Fruit fly (Drosophila melanogaster) whole organism, adult: ENCODE measurements around the gene blot.

Source experiments
- CG11617 ChIP-seq: fragments of 200-800 bp; sonication (Bioruptor generic); optimal IDR thresholded peaks from 2 replicates; lab custom pipeline; 2017; ENCODE audit warnings: mild to moderate bottlenecking, missing biosample characterization, missing genetic modification reagents, missing genetic modification characterization
- CG12768 ChIP-seq: fragments of 200-800 bp; sonication (Bioruptor generic); optimal IDR thresholded peaks from 2 replicates; lab custom pipeline; 2017; ENCODE audit warnings: missing biosample characterization, missing genetic modification characterization, mild to moderate bottlenecking, moderate library complexity, missing genetic modification reagents
- CG14711 ChIP-seq: fragments of 200-800 bp; sonication (Bioruptor generic); optimal IDR thresholded peaks from 2 replicates; lab custom pipeline; 2018; ENCODE audit warnings: missing biosample characterization, mild to moderate bottlenecking, missing genetic modification characterization, moderate library complexity
- CG1620 ChIP-seq: fragments of 200-800 bp; sonication (Bioruptor generic); optimal IDR thresholded peaks from 2 replicates; lab custom pipeline; 2016; ENCODE audit warnings: missing biosample characterization, missing genetic modification characterization
- CG33017 ChIP-seq: fragments of 200-800 bp; sonication (Bioruptor generic); optimal IDR thresholded peaks from 2 replicates; lab custom pipeline; 2018; ENCODE audit warnings: missing biosample characterization, mild to moderate bottlenecking, missing genetic modification characterization, moderate library complexity
- CG5204 ChIP-seq: fragments of 200-800 bp; sonication (Bioruptor generic); optimal IDR thresholded peaks from 2 replicates; lab custom pipeline; 2016; ENCODE audit warnings: missing biosample characterization, missing genetic modification characterization
- CG7045 ChIP-seq: fragments of 200-800 bp; sonication (Bioruptor generic); optimal IDR thresholded peaks from 2 replicates; lab custom pipeline; 2017; ENCODE audit warnings: missing biosample characterization, mild to moderate bottlenecking, missing genetic modification characterization
- CG7101 ChIP-seq: fragments of 200-800 bp; sonication (Bioruptor generic); optimal IDR thresholded peaks from 2 replicates; lab custom pipeline; 2018; ENCODE audit warnings: missing biosample characterization, mild to moderate bottlenecking, missing genetic modification characterization, moderate library complexity
- Clk ChIP-seq: fragments of 200-800 bp; sonication (Bioruptor generic); optimal IDR thresholded peaks from 2 replicates; lab custom pipeline; 2017; ENCODE audit warnings: missing biosample characterization, missing genetic modification characterization
- Crg-1 ChIP-seq: fragments of 200-800 bp; sonication (Bioruptor generic); optimal IDR thresholded peaks from 2 replicates; lab custom pipeline; 2016; ENCODE audit warnings: missing biosample characterization, missing genetic modification characterization
- Hr96 ChIP-seq: fragments of 200-800 bp; sonication (Bioruptor generic); optimal IDR thresholded peaks from 2 replicates; lab custom pipeline; 2016; ENCODE audit warnings: missing biosample characterization, missing genetic modification characterization
- Mnt ChIP-seq: fragments of 200-800 bp; sonication (Bioruptor generic); optimal IDR thresholded peaks from 2 replicates; lab custom pipeline; 2016; ENCODE audit warnings: missing biosample characterization, mild to moderate bottlenecking, missing genetic modification characterization
- bab1 ChIP-seq: fragments of 200-800 bp; sonication (Bioruptor generic); optimal IDR thresholded peaks from 3 replicates; lab custom pipeline; 2019; ENCODE audit warnings: missing biosample characterization, mild to moderate bottlenecking, missing genetic modification characterization, moderate library complexity
- cic ChIP-seq: fragments of 200-800 bp; sonication (Bioruptor generic); optimal IDR thresholded peaks from 2 replicates; lab custom pipeline; 2017; ENCODE audit warnings: missing biosample characterization, mild to moderate bottlenecking, missing genetic modification characterization, moderate library complexity
- cnc ChIP-seq, 2 experiments: fragments of >200 bp; optimal IDR thresholded peaks; 2 replicates each; lab custom pipeline; 2017
- kay ChIP-seq: fragments of 200-800 bp; sonication (Bioruptor generic); peaks from one replicate; lab custom pipeline; 2016; ENCODE audit warnings: missing biosample characterization, missing genetic modification characterization, borderline replicate concordance
- ovo ChIP-seq: fragments of 200-800 bp; sonication (Bioruptor generic); optimal IDR thresholded peaks from 2 replicates; lab custom pipeline; 2016; ENCODE audit warnings: missing biosample characterization, missing genetic modification characterization
- pad ChIP-seq: fragments of 200-800 bp; sonication (Bioruptor generic); optimal IDR thresholded peaks from 3 replicates; lab custom pipeline; 2017; ENCODE audit warnings: missing biosample characterization, missing genetic modification characterization, mild to moderate bottlenecking, moderate library complexity, missing genetic modification reagents
- tj ChIP-seq: fragments of 200-800 bp; sonication (Bioruptor generic); optimal IDR thresholded peaks from 3 replicates; lab custom pipeline; 2017; ENCODE audit warnings: missing biosample characterization, mild to moderate bottlenecking, missing genetic modification characterization, moderate library complexity
- toe ChIP-seq: fragments of 200-800 bp; sonication (Bioruptor generic); optimal IDR thresholded peaks from 2 replicates; lab custom pipeline; 2016; ENCODE audit warnings: missing biosample characterization, missing genetic modification characterization

The blot gene

DNA sequence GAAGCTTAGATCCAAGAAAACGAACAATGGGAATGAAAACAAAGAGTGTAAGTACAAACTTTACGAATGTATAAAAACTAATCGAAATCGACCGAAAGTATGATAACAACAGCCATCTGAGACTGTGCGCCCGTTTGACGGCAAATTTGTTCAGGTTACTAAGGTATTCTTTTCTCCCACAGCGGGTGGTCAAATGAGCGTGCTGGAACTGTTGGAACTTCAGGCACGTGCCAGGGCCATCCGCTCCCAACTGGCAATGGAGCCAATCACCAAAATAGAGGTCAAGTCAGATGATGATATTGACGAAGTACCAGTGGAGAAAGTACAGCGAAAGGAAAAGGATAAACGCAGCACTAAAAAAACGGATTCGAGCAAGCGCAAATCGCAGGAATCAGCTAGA, 15.0 kb upstream of the blot start, which contains the start of gene CG12229:
Gene CG12229, minus strand, starts transcription at position 101 of the 400 bp plus-strand sequence.
- TF ChIP-seq cnc (optimal IDR thresholded peaks at IDR 0.05; lab: Kevin White, UChicago) (no peak), CG33017 (tag; lab: Kevin White, UChicago) (no peak), Clk (GFP tag; lab: Kevin White, UChicago) (no peak), kay (GFP tag; lab: Kevin White, UChicago) (no peak), CG12768 (GFP tag; lab: Kevin White, UChicago) (no peak), CG14711 (tag; lab: Kevin White, UChicago) (no peak), ovo (GFP tag; lab: Kevin White, UChicago) (no peak), toe (no peak)

DNA sequence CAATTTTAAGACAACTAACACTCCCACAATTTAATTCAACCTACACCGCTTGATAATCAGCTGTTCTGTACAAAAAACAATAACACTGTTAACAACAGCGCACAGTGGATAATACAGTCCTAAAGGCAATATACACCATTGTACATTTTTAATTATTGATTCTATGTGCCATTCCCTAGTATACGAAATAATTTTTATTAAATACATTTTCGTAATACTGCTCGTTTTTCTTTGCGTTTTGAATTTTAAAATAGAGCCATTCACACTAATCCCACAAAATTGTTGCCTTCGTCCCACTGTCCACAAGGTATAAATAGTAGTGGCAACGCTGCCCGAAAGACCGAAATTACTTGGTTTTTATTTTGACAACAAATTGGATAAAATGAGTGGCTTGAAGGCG, 12.2 kb upstream of the blot start, which contains the start of the genes Coq4 and CG32176:
Gene Coq4, minus strand, starts transcription at position 67 of the 400 bp plus-strand sequence.
Gene CG32176, plus strand, starts transcription at position 314 of the 400 bp plus-strand sequence.
- TF ChIP-seq CG5204 (GFP tag; lab: Kevin White, UChicago) (peak; percentile 98), cnc (optimal IDR thresholded peaks at IDR 0.05; lab: Kevin White, UChicago) (no peak), CG7101 (tag; lab: Kevin White, UChicago) (peak; percentile 96), bab1 (GFP tag; lab: Kevin White, UChicago) (peak; percentile 97), CG7045 (GFP tag; lab: Kevin White, UChicago) (peak; percentile 96), Clk (GFP tag; lab: Kevin White, UChicago) (peak; percentile 90), kay (GFP tag; lab: Kevin White, UChicago) (peak; percentile 98), cic (GFP tag; lab: Kevin White, UChicago) (peak; percentile 17), tj (GFP tag; lab: Kevin White, UChicago) (peak; percentile 82), CG33017 (tag; lab: Kevin White, UChicago) (peak; percentile 93), CG12768 (GFP tag; lab: Kevin White, UChicago) (peak; percentile 93), toe (peak; percentile 98), pad (peak; percentile 81), CG11617 (GFP tag; lab: Kevin White, UChicago) (peak; percentile 94), Hr96 (GFP tag; lab: Kevin White, UChicago) (peak; percentile 96), Mnt (GFP tag; lab: Kevin White, UChicago) (peak; percentile 90), CG1620 (GFP tag; lab: Kevin White, UChicago) (peak; percentile 98), Crg-1 (GFP tag; lab: Kevin White, UChicago) (peak; percentile 96), CG14711 (tag; lab: Kevin White, UChicago) (peak; percentile 88), ovo (GFP tag; lab: Kevin White, UChicago) (peak; percentile 90)

DNA sequence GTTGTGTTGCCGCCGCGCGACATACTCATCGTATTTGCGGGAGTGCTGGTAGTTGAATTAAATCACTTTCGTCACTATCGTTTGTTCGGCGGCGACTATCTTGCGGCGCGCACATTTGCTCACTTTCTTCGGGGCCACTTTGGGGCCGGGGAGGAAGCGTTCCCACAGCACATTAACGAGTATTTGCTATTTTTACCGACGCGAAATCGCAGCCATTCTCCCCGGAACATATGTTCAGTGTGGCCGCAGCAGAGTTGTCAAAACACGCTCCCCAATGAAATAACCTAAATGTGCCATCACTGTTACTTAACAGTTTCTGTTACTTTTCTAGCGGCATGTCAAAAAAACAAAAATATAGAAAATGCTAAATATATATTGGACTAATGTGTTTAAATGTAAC, 11.6 kb upstream of the blot start, which contains the start of gene frc:
Gene frc, minus strand, starts transcription at position 244 of the 400 bp plus-strand sequence.
- TF ChIP-seq CG1620 (GFP tag; lab: Kevin White, UChicago) (peak; percentile 24), CG7101 (tag; lab: Kevin White, UChicago) (no peak), pad (no peak), CG14711 (tag; lab: Kevin White, UChicago) (peak; percentile 4), cnc (optimal IDR thresholded peaks at IDR 0.05; lab: Kevin White, UChicago) (no peak), Mnt (GFP tag; lab: Kevin White, UChicago) (peak; percentile 47)

DNA sequence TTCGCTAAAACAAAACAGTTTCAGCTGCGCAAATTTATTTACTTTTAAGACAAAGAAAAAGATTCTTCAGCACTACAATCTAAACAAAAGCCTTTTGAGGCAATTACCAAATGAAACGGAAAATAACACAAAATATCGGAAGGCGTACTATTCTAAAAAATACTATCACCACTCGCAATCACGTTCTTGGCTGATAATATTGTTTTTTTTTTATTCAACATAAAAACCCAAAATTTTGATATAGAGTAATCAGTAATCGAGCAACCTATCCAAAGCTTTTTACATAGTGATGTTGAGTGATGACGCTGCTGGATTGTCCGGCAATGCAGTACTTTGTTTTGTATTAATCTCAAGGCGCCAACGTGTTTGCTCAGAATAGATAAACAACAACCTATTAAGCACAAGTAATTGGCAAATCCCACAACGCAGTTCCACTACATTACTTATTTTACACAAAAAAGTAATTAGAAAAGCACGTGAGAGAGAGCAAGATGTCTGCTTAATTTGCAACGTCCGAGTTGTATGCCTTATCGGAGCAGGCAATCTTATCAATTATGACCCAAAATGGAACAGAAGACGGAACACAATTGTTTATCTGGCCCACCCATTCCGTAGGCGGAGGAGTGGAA, 9.8 kb upstream of the blot start:
- TF ChIP-seq Crg-1 (GFP tag; lab: Kevin White, UChicago) (no peak), tj (GFP tag; lab: Kevin White, UChicago) (peak; percentile 13), CG11617 (GFP tag; lab: Kevin White, UChicago) (peak; percentile 17), CG1620 (GFP tag; lab: Kevin White, UChicago) (no peak), bab1 (GFP tag; lab: Kevin White, UChicago) (no peak), kay (GFP tag; lab: Kevin White, UChicago) (no peak), Clk (GFP tag; lab: Kevin White, UChicago) (peak; percentile 15), Hr96 (GFP tag; lab: Kevin White, UChicago) (no peak), CG14711 (tag; lab: Kevin White, UChicago) (peak; percentile 24), Mnt (GFP tag; lab: Kevin White, UChicago) (peak; percentile 66), toe (no peak), cnc (optimal IDR thresholded peaks at IDR 0.05; lab: Kevin White, UChicago) (peak in 1 of 2 experiments; percentile 26), CG5204 (GFP tag; lab: Kevin White, UChicago) (no peak), CG12768 (GFP tag; lab: Kevin White, UChicago) (peak; percentile 9), ovo (GFP tag; lab: Kevin White, UChicago) (no peak), CG33017 (tag; lab: Kevin White, UChicago) (peak; percentile 52), CG7101 (tag; lab: Kevin White, UChicago) (peak; percentile 51), pad (peak; percentile 22), CG7045 (GFP tag; lab: Kevin White, UChicago) (peak; percentile 40), cic (GFP tag; lab: Kevin White, UChicago) (peak; percentile 84)

DNA sequence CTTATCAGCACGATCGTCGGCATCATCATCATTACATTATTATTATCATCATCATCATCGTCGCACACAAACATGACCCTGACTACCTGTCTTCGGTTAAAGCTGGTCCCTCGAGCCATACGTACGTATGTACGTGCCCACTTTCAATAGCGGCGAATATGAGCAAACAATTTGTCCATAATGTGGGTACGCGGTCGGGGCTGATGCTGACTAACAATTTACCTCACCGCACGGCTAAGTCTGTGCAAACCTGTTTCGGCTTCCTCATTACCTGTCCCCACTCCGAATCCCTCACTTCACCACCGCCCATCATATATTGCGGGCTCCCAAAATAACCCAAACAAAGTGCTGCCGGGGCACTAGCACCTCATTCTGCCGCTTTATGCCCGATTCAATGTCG, 9.1 kb upstream of the blot start:
- TF ChIP-seq kay (GFP tag; lab: Kevin White, UChicago) (no peak), cic (GFP tag; lab: Kevin White, UChicago) (no peak)

DNA sequence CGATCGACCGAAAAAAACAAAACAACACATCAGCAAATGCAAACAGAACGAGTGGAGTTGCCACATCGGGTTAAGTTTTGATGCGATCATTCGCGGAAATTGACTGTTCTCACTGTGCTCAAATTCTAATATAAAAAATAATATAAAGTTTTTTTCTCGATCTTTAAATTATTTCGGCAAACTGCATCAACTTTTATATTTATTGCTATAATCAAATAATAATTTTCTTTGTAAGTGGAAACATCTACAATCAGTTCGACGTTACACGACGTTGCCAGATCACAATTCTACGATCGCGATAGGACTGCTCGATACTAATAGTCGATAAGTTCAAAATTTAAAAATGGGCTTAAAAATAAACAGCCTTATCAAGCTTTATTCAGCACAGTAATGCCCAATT, 7.5 kb upstream of the blot start, which contains the start of gene Gorab:
Gene Gorab, minus strand, starts transcription at position 58 of the 400 bp plus-strand sequence.
- TF ChIP-seq kay (GFP tag; lab: Kevin White, UChicago) (no peak), bab1 (GFP tag; lab: Kevin White, UChicago) (peak; percentile 88), toe (peak; percentile 76), CG14711 (tag; lab: Kevin White, UChicago) (peak; percentile 82), cic (GFP tag; lab: Kevin White, UChicago) (no peak), CG33017 (tag; lab: Kevin White, UChicago) (peak; percentile 59), ovo (GFP tag; lab: Kevin White, UChicago) (peak; percentile 43), tj (GFP tag; lab: Kevin White, UChicago) (peak; percentile 61), Mnt (GFP tag; lab: Kevin White, UChicago) (peak; percentile 63), CG1620 (GFP tag; lab: Kevin White, UChicago) (peak; percentile 87), CG7045 (GFP tag; lab: Kevin White, UChicago) (peak; percentile 73), Clk (GFP tag; lab: Kevin White, UChicago) (peak; percentile 58), pad (peak; percentile 54), CG12768 (GFP tag; lab: Kevin White, UChicago) (peak; percentile 4), CG5204 (GFP tag; lab: Kevin White, UChicago) (no peak), CG7101 (tag; lab: Kevin White, UChicago) (peak; percentile 79), Crg-1 (GFP tag; lab: Kevin White, UChicago) (peak; percentile 67), cnc (optimal IDR thresholded peaks at IDR 0.05; lab: Kevin White, UChicago) (no peak), Hr96 (GFP tag; lab: Kevin White, UChicago) (peak; percentile 55), CG11617 (GFP tag; lab: Kevin White, UChicago) (peak; percentile 74)
